Worm (Caenorhabditis elegans) whole organism, midembryonic: ENCODE measurements around the gene pde-4.

Experiments
- T22C8.4 ChIP-seq: fragments of 200-800 bp; sonication (Bioruptor generic); IDR thresholded peaks from 2 replicates; pipeline ENCODE4 v1.3.6; 2022; ENCODE audit warnings: missing genetic modification characterization, missing compliant biosample characterization
- cog-1 ChIP-seq: sonication (generic microtip); optimal IDR thresholded peaks from 2 replicates; lab custom pipeline; 2016; ENCODE audit warnings: missing genetic modification characterization, missing compliant biosample characterization
- flt-1 ChIP-seq: fragments of 200-800 bp; sonication (Bioruptor generic); IDR thresholded peaks from 2 replicates; pipeline ENCODE4 v1.3.6; 2022; ENCODE audit warnings: missing genetic modification characterization, missing compliant biosample characterization
- klf-2 ChIP-seq: fragments of 200-800 bp; sonication (Bioruptor generic); conservative IDR thresholded peaks from 2 replicates; pipeline ENCODE4 v1.3.6; 2022; ENCODE audit warnings: missing genetic modification reagents, missing genetic modification characterization, missing compliant biosample characterization
- med-1 ChIP-seq: sonication (generic microtip); optimal IDR thresholded peaks from 2 replicates; lab custom pipeline; 2017; ENCODE audit warnings: missing genetic modification characterization, mild to moderate bottlenecking, missing compliant biosample characterization, antibody characterized with exemption, missing genetic modification reagents; ENCODE audit not compliant: insufficient read depth
- ref-1 ChIP-seq: fragments of 200-800 bp; sonication (Bioruptor generic); conservative IDR thresholded peaks from 2 replicates; pipeline ENCODE4 v1.3.6; 2022; ENCODE audit warnings: missing genetic modification reagents, missing genetic modification characterization, missing compliant biosample characterization
- tab-1 ChIP-seq: fragments of 200-800 bp; sonication (Bioruptor generic); IDR thresholded peaks from 2 replicates; pipeline ENCODE4 v1.3.6; 2022; ENCODE audit warnings: missing genetic modification characterization, missing compliant biosample characterization
- ztf-23 ChIP-seq: fragments of 200-800 bp; sonication (Bioruptor generic); IDR thresholded peaks from 2 replicates; pipeline ENCODE4 v1.3.6; 2022; ENCODE audit warnings: missing genetic modification reagents, missing genetic modification characterization, missing compliant biosample characterization
- ztf-29 ChIP-seq: fragments of 200-800 bp; sonication (Bioruptor generic); IDR thresholded peaks from 2 replicates; pipeline ENCODE4 v1.3.6; 2022; ENCODE audit warnings: missing genetic modification reagents, missing genetic modification characterization, missing compliant biosample characterization

pde-4 gene

DNA sequence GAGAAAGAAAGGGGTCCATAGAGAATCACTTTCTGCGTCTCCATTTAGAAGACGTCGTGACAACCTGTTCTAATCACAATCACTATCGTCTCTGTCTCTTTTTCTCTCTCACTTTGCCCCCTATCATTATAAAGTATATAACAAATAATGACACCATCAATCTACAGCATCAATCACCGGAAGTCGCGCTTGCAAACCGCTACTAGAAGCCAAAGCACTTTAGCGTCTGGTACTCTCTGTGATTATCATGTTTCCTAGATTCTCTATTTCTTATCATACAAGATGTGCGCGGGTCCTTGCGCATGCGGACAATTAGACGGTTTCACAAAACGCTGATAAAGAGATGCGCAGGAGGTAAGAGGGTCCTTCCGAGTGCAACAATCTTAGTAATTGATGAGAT is 19.9 kb downstream of the pde-4 start:
- peak; percentile 39 for TF ChIP-seq cog-1
- no peak for TF ChIP-seq klf-2 (GFP tag; lab: Robert Waterston, UW)
- peak; percentile 58; the same call in 1 of the 2 replicates for TF ChIP-seq ztf-29 (GFP tag; lab: Robert Waterston, UW)
- no peak for TF ChIP-seq tab-1 (GFP tag; lab: Robert Waterston, UW)

DNA sequence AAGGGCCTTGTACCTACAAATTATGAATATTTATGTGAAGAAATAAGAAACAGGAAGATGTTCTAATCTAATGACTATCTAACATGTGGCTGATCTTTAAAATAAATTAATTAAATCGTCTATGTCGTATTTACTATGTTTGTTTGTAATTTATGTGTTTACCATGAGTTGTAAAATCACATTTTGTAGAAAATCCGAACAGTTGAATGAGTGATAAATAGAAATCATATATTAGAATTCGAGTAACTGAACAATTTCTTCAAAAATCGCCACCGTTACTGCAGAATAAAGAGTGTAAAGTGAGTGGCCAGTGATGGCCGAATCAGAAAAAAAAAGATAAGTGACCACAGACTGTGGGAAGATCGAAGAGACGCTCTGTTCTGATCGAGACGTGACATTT is 21.0 kb downstream of the pde-4 start:
- TF ChIP-seq flt-1 (no peak), cog-1 (no peak), klf-2 (GFP tag; lab: Robert Waterston, UW) (no peak), T22C8.4 (GFP tag; lab: Robert Waterston, UW) (no peak), ztf-29 (GFP tag; lab: Robert Waterston, UW) (no peak), ztf-23 (GFP tag; lab: Robert Waterston, UW) (no peak)

DNA sequence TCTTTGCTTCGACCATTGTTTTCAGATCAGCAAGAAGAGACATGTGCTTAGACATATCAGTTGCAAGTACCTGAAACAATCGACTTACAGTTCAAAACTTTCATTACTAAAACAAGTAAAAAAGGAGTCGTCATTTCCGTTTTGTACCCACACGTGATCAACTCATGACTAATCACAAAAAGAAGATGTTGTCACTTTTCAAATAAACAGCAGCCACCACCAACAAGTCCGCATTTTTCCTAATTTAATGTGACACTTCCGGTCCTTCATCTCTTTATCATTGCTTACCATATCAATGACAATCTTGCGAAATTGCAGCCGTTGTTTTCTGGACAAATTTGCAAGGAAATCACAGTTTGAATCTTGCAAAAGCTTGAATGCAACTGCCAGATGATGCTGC is 22.4 kb downstream of the pde-4 start:
- no peak for TF ChIP-seq ztf-29 (GFP tag; lab: Robert Waterston, UW)
- TF ChIP-seq flt-1: no peak
- no peak for TF ChIP-seq tab-1 (GFP tag; lab: Robert Waterston, UW)
- TF ChIP-seq klf-2 (GFP tag; lab: Robert Waterston, UW): no peak
- no peak for TF ChIP-seq cog-1
- no peak for TF ChIP-seq med-1 (GFP tag; lab: Kevin White, UChicago)
- no peak for TF ChIP-seq T22C8.4 (GFP tag; lab: Robert Waterston, UW)
- no peak for TF ChIP-seq ztf-23 (GFP tag; lab: Robert Waterston, UW)
- TF ChIP-seq ref-1 (GFP tag; lab: Robert Waterston, UW): no peak

DNA sequence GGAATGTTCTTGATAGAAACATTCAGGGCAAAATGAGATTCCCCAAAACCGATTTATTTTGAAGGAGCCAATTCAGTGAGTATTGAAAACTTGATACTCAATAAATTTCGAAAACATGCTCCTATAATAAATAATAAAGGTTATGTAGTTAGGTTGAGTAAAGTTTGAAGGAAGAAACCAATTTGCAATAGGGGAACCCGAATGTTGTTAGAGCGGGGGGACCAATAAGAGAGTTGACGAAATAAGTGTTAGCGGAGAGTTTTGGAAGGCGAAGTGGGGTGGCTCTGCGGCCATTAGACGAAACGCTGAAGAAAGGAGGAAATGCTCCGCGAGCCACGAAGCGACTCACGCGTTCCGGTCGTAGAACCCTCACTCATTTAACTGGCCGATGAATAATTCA is 26.1 kb downstream of the pde-4 start:
- TF ChIP-seq ref-1 (GFP tag; lab: Robert Waterston, UW) (no peak), med-1 (GFP tag; lab: Kevin White, UChicago) (no peak), ztf-29 (GFP tag; lab: Robert Waterston, UW) (no peak), ztf-23 (GFP tag; lab: Robert Waterston, UW) (no peak), klf-2 (GFP tag; lab: Robert Waterston, UW) (no peak), flt-1 (no peak), cog-1 (no peak), T22C8.4 (GFP tag; lab: Robert Waterston, UW) (no peak), tab-1 (GFP tag; lab: Robert Waterston, UW) (no peak)

DNA sequence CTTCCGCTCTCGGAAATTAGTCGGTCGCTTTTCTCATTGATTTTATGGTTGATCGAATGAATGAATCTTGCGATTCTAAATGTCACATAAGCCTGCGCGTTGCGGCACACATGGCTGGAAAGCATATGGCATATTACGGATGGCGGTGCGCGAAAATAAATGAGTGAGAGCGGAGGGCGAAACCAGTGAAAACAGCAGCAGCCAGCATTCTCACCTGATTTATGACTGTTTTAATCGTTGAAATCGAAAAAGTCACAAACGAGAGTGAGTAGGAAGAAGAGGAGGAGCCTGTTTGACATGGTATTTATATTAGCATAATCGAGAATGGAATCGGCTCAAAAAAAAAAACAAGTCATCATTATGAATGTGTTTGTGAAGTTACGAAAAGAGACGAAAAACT is 26.8 kb downstream of the pde-4 start:
- TF ChIP-seq klf-2 (GFP tag; lab: Robert Waterston, UW): no peak
- no peak for TF ChIP-seq med-1 (GFP tag; lab: Kevin White, UChicago)
- no peak for TF ChIP-seq flt-1
- TF ChIP-seq tab-1 (GFP tag; lab: Robert Waterston, UW): no peak
- TF ChIP-seq ztf-23 (GFP tag; lab: Robert Waterston, UW): no peak
- no peak for TF ChIP-seq ref-1 (GFP tag; lab: Robert Waterston, UW)
- TF ChIP-seq ztf-29 (GFP tag; lab: Robert Waterston, UW): no peak
- TF ChIP-seq cog-1: no peak
- TF ChIP-seq T22C8.4 (GFP tag; lab: Robert Waterston, UW): no peak

DNA sequence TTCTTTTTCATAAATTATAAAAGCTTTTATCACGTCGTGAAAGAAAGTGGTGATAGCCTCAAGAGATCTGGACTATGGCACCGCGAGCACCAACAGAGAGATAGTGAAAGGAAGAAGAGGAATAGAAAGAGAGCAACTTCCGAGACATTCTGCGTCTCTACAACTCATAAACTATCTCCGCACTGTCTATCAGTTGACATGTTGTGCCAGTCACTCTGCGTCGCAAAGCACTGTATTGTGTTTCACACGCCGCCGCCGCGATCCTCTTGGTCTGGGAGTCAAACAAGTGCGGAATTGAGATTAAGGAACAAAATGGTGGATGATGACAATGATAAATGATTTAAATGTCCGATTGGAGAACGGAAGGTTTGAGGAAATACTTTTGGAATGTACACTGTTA is 27.6 kb downstream of the pde-4 start:
- TF ChIP-seq tab-1 (GFP tag; lab: Robert Waterston, UW): no peak
- no peak for TF ChIP-seq T22C8.4 (GFP tag; lab: Robert Waterston, UW)
- TF ChIP-seq ref-1 (GFP tag; lab: Robert Waterston, UW): no peak
- peak; percentile 40 for TF ChIP-seq cog-1

DNA sequence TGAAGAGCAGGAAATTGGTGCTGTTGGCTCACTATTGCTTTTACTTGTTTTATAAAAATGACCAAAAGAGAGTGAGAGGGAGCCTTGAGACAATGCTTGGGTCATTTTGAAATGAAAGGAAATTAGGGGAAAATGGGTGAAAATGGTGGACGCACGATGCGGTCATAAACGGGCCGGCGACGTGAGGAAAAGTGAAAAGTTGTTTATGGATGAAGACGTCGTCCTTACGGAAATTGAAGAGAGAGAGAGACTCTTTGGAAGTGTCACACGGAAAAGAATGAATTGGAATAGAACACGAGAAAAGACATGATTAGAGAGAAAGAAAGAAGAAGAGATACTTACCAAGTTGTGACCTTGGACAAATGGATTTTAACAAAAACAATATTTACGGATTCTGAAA is 29.5 kb downstream of the pde-4 start:
- TF ChIP-seq tab-1 (GFP tag; lab: Robert Waterston, UW) (no peak), T22C8.4 (GFP tag; lab: Robert Waterston, UW) (no peak), klf-2 (GFP tag; lab: Robert Waterston, UW) (no peak), ztf-23 (GFP tag; lab: Robert Waterston, UW) (no peak), flt-1 (no peak), ztf-29 (GFP tag; lab: Robert Waterston, UW) (no peak)

DNA sequence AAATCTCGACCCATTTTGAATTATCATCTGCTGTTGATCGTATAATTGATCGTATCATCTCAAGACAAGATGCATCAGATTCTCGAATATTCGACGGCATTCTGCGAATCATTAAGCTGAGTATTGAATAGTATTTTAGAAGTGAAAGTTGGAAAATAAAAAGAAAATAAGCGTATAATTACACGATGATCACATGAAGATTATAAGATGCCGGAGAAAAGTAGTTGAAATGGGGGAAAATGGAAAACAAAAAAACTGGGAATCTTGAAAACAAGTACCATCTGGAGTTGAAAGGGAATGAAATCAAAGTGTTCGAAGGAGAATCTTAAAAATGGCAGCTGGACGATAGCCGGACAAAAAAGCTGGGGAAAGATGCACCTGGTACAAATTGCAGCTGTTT is 30.6 kb downstream of the pde-4 start, which contains the start of gene R07G3.8:
Gene R07G3.8, minus strand, starts transcription at position 101 of the 400 bp plus-strand sequence.
- no peak for TF ChIP-seq med-1 (GFP tag; lab: Kevin White, UChicago)
- TF ChIP-seq klf-2 (GFP tag; lab: Robert Waterston, UW): no peak
- no peak for TF ChIP-seq tab-1 (GFP tag; lab: Robert Waterston, UW)
- no peak for TF ChIP-seq ref-1 (GFP tag; lab: Robert Waterston, UW)

DNA sequence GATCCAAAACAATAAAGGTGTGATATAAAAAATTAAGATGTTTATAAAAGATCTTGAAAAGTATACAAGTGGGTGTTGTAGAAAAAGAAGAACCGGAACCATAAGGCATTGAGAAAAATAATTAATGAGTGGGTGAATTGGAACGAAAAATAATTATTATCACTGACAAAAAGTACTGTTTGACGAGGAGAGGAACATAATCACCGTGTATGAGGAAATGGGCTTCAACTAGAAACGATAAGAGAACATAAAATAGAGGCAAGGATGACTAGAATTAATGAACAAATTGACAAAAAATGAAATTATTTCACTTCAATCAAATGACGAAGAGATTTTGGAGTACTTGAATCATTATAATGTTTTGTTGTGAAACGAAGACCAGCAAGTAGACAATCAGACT is 32.8 kb downstream of the pde-4 start:
- TF ChIP-seq cog-1 (no peak), ztf-29 (GFP tag; lab: Robert Waterston, UW) (no peak), ztf-23 (GFP tag; lab: Robert Waterston, UW) (no peak), T22C8.4 (GFP tag; lab: Robert Waterston, UW) (no peak)

DNA sequence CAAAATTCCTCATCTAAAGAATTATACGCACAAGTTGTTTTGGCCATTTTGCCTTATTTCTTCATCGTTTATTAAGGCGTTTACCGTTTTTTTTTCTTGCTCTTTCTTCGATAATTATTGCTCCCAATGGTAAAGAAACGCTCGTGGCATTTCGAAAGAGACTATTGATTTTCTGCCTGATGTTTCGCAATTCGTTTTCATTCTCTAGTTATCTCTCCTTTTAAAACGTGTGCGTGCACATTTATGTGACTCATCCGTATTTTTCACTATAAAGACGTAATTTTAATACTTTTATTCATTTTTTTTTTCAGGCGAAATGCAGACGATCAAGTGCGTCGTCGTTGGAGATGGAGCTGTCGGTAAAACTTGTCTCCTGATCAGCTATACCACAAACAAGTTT is 34.9 kb downstream of the pde-4 start, which contains the start of gene cdc-42:
Gene cdc-42, plus strand, starts transcription at position 312 of the 400 bp plus-strand sequence.
- TF ChIP-seq ref-1 (GFP tag; lab: Robert Waterston, UW): no peak
- no peak for TF ChIP-seq tab-1 (GFP tag; lab: Robert Waterston, UW)
- TF ChIP-seq med-1 (GFP tag; lab: Kevin White, UChicago): no peak
- TF ChIP-seq klf-2 (GFP tag; lab: Robert Waterston, UW): no peak
- TF ChIP-seq ztf-23 (GFP tag; lab: Robert Waterston, UW): no peak
- TF ChIP-seq ztf-29 (GFP tag; lab: Robert Waterston, UW): no peak
- TF ChIP-seq flt-1: no peak
- TF ChIP-seq cog-1: no peak
- TF ChIP-seq T22C8.4 (GFP tag; lab: Robert Waterston, UW): no peak
